Worm (Caenorhabditis elegans): ENCODE results near the gene T16H12.13.
"Not testable (repeated sequence)": the region's sequence is repeated elsewhere in the genome, so short reads cannot be mapped to it uniquely, and the experiment has no call there.

- TF ChIP-seq nhr-28 (tag; optimal IDR thresholded peaks at IDR 0.05); hlh-17 (GFP tag; optimal IDR thresholded peaks at IDR 0.05; ENCODE audit: borderline replicate concordance); ets-5 (GFP tag; IDR thresholded peaks at IDR 0.05); blmp-1 (tag; optimal IDR thresholded peaks at IDR 0.05); nhr-77 (tag; optimal IDR thresholded peaks at IDR 0.05); ztf-4 (tag; optimal IDR thresholded peaks at IDR 0.05); swsn-7 (tag; optimal IDR thresholded peaks at IDR 0.05); ceh-90 (tag; optimal IDR thresholded peaks at IDR 0.05): not testable (repeated sequence)
Measured at ce11 chrIII:10053312-10053711, 31.9 kb upstream of the T16H12.13 start, which contains the start of gene T16G12.12.
